Worm (Caenorhabditis elegans) whole organism, young adult: ENCODE results near the gene tag-196.
A peak's percentile ranks its signal among the peaks of the same experiment; 100 is the strongest.

ENCODE experiments used
- B0019.2 ChIP-seq: fragments of 200-800 bp; sonication (Bioruptor generic); conservative IDR thresholded peaks from 2 replicates; pipeline ENCODE4 v1.3.6; 2022; ENCODE audit warnings: missing genetic modification reagents, missing genetic modification characterization, missing compliant biosample characterization
- C06A6.2 ChIP-seq: fragments of 200-800 bp; sonication (Bioruptor generic); conservative IDR thresholded peaks from 2 replicates; pipeline ENCODE4 v1.3.6; 2022; ENCODE audit warnings: missing genetic modification characterization, missing compliant biosample characterization
- D2030.7 ChIP-seq: fragments of 200-800 bp; sonication (Bioruptor generic); IDR thresholded peaks from 2 replicates; pipeline ENCODE4 v1.3.6; 2022; ENCODE audit warnings: missing genetic modification reagents, missing genetic modification characterization, missing compliant biosample characterization
- F10E7.11 ChIP-seq: sonication (generic microtip); optimal IDR thresholded peaks from 2 replicates; lab custom pipeline; 2017; ENCODE audit warnings: mild to moderate bottlenecking, missing genetic modification characterization, moderate library complexity, missing compliant biosample characterization
- F33H1.4 ChIP-seq: fragments of 200-800 bp; sonication (Bioruptor generic); IDR thresholded peaks from 2 replicates; pipeline ENCODE4 v1.3.6; 2022; ENCODE audit warnings: missing genetic modification reagents, missing genetic modification characterization, missing compliant biosample characterization
- F52B5.7 ChIP-seq: sonication (generic microtip); optimal IDR thresholded peaks from 2 replicates; lab custom pipeline; 2016; ENCODE audit warnings: mild to moderate bottlenecking, missing genetic modification characterization, missing compliant biosample characterization
- F57C9.4 ChIP-seq: sonication (generic microtip); optimal IDR thresholded peaks from 2 replicates; lab custom pipeline; 2017; ENCODE audit warnings: mild to moderate bottlenecking, missing genetic modification characterization, missing compliant biosample characterization
- Y53F4B.3 ChIP-seq: fragments of 200-800 bp; sonication (Bioruptor generic); IDR thresholded peaks from 2 replicates; pipeline ENCODE4 v1.3.6; 2022; ENCODE audit warnings: missing genetic modification reagents, missing genetic modification characterization, missing compliant biosample characterization
- Y79H2A.3 ChIP-seq: fragments of 200-800 bp; sonication (Bioruptor generic); conservative IDR thresholded peaks from 2 replicates; pipeline ENCODE4 v1.3.6; 2022; ENCODE audit warnings: missing genetic modification reagents, missing genetic modification characterization, missing compliant biosample characterization
- ZK185.1 ChIP-seq: sonication (generic microtip); optimal IDR thresholded peaks from 2 replicates; lab custom pipeline; 2016; ENCODE audit warnings: mild to moderate bottlenecking, missing genetic modification characterization, missing compliant biosample characterization; ENCODE audit not compliant: poor library complexity, severe bottlenecking
- attf-6 ChIP-seq: fragments of 200-800 bp; sonication (Bioruptor generic); IDR thresholded peaks from 2 replicates; pipeline ENCODE4 v1.3.6; 2022; ENCODE audit warnings: missing genetic modification reagents, missing genetic modification characterization, missing compliant biosample characterization
- cebp-1 ChIP-seq, 2 experiments: fragments of 200-800 bp in 1 of 2; sonication (Bioruptor generic) in 1 of 2; sonication (generic microtip) in 1 of 2; IDR thresholded peaks in 1 of 2; optimal IDR thresholded peaks in 1 of 2; 2 replicates each; pipeline versions ENCODE4 v1.3.6 to Lab custom; 2017 to 2022; ENCODE audit warnings: missing compliant biosample characterization in 2 of 2, missing genetic modification characterization in 2 of 2, mild to moderate bottlenecking in 1 of 2, missing genetic modification reagents in 1 of 2, moderate library complexity in 1 of 2
- cebp-2 ChIP-seq: fragments of 200-800 bp; sonication (Bioruptor generic); IDR thresholded peaks from 2 replicates; pipeline ENCODE4 v1.3.6; 2022; ENCODE audit warnings: missing genetic modification characterization, missing compliant biosample characterization
- ceh-27 ChIP-seq: fragments of 200-800 bp; sonication (Bioruptor generic); optimal IDR thresholded peaks from 2 replicates; lab custom pipeline; 2018; ENCODE audit warnings: mild to moderate bottlenecking, missing genetic modification characterization, moderate library complexity, missing compliant biosample characterization
- ceh-91 ChIP-seq: fragments of 200-800 bp; sonication (Bioruptor generic); IDR thresholded peaks from 2 replicates; pipeline ENCODE4 v1.3.6; 2022; ENCODE audit warnings: missing genetic modification reagents, missing genetic modification characterization, missing compliant biosample characterization
- die-1 ChIP-seq: sonication (generic microtip); optimal IDR thresholded peaks from 2 replicates; lab custom pipeline; 2016; ENCODE audit warnings: missing genotype, mild to moderate bottlenecking, missing genetic modification characterization, missing compliant biosample characterization
- dpff-1 ChIP-seq: sonication (generic microtip); optimal IDR thresholded peaks from 2 replicates; lab custom pipeline; 2017; ENCODE audit warnings: mild to moderate bottlenecking, missing genetic modification characterization, missing compliant biosample characterization
- egl-18 ChIP-seq: fragments of 200-800 bp; sonication (Bioruptor generic); IDR thresholded peaks from 2 replicates; pipeline ENCODE4 v1.3.6; 2022; ENCODE audit warnings: missing genetic modification reagents, missing genetic modification characterization, missing compliant biosample characterization
- egl-44 ChIP-seq: fragments of 200-800 bp; sonication (Bioruptor generic); IDR thresholded peaks from 2 replicates; pipeline ENCODE4 v1.3.6; 2022; ENCODE audit warnings: missing genetic modification reagents, missing genetic modification characterization, missing compliant biosample characterization
- ets-4 ChIP-seq: fragments of 200-800 bp; sonication (Bioruptor generic); optimal IDR thresholded peaks from 2 replicates; lab custom pipeline; 2018; ENCODE audit warnings: mild to moderate bottlenecking, missing genetic modification characterization, missing compliant biosample characterization
- fkh-3 ChIP-seq: sonication (generic microtip); optimal IDR thresholded peaks from 2 replicates; lab custom pipeline; 2016; ENCODE audit warnings: mild to moderate bottlenecking, missing genetic modification characterization, missing compliant biosample characterization
- gei-17 ChIP-seq: fragments of 200-800 bp; sonication (Bioruptor generic); optimal IDR thresholded peaks from 2 replicates; lab custom pipeline; 2018; ENCODE audit warnings: mild to moderate bottlenecking, missing genetic modification characterization, missing compliant biosample characterization
- hlh-12 ChIP-seq: sonication (generic microtip); optimal IDR thresholded peaks from 2 replicates; lab custom pipeline; 2016; ENCODE audit warnings: missing genetic modification characterization, missing compliant biosample characterization
- hlh-26 ChIP-seq: fragments of 200-800 bp; sonication (Bioruptor generic); conservative IDR thresholded peaks from 2 replicates; pipeline ENCODE4 v1.3.6; 2022; ENCODE audit warnings: missing genetic modification reagents, missing genetic modification characterization, missing compliant biosample characterization
- hmg-1.2 ChIP-seq: fragments of 200-800 bp; sonication (Bioruptor generic); IDR thresholded peaks from 2 replicates; pipeline ENCODE4 v1.3.6; 2022; ENCODE audit warnings: missing genetic modification reagents, missing genetic modification characterization, missing compliant biosample characterization
- hrde-1 ChIP-seq: sonication (generic microtip); optimal IDR thresholded peaks from 2 replicates; lab custom pipeline; 2016; ENCODE audit warnings: missing genetic modification characterization, mild to moderate bottlenecking, missing compliant biosample characterization, moderate library complexity, missing genotype, missing genetic modification reagents, borderline replicate concordance
- hsf-1 ChIP-seq: fragments of 200-800 bp; sonication (Bioruptor generic); IDR thresholded peaks from 2 replicates; pipeline ENCODE4 v1.3.6; 2022; ENCODE audit warnings: missing genetic modification reagents, missing genetic modification characterization, missing compliant biosample characterization
- lin-40 ChIP-seq: sonication (generic microtip); optimal IDR thresholded peaks from 2 replicates; lab custom pipeline; 2016; ENCODE audit warnings: missing genetic modification characterization, mild to moderate bottlenecking, missing compliant biosample characterization, missing genotype, missing genetic modification reagents
- lin-54 ChIP-seq: fragments of 200-800 bp; sonication (Bioruptor generic); optimal IDR thresholded peaks from 2 replicates; lab custom pipeline; 2018; ENCODE audit warnings: mild to moderate bottlenecking, missing genetic modification characterization, missing compliant biosample characterization
- lir-1 ChIP-seq: fragments of 200-800 bp; sonication (Bioruptor generic); conservative IDR thresholded peaks from 2 replicates; pipeline ENCODE4 v1.3.6; 2022; ENCODE audit warnings: missing genetic modification reagents, missing genetic modification characterization, missing compliant biosample characterization
- madf-10 ChIP-seq: sonication (generic microtip); optimal IDR thresholded peaks from 2 replicates; lab custom pipeline; 2016; ENCODE audit warnings: mild to moderate bottlenecking, missing genetic modification characterization, missing compliant biosample characterization
- madf-3 ChIP-seq: fragments of 200-800 bp; sonication (Bioruptor generic); IDR thresholded peaks from 2 replicates; pipeline ENCODE4 v1.3.6; 2022; ENCODE audit warnings: missing genetic modification reagents, missing genetic modification characterization, missing compliant biosample characterization
- mcd-1 ChIP-seq: fragments of 200-800 bp; sonication (Bioruptor generic); IDR thresholded peaks from 2 replicates; pipeline ENCODE4 v1.3.6; 2022; ENCODE audit warnings: missing genetic modification reagents, missing genetic modification characterization, missing compliant biosample characterization
- mel-28 ChIP-seq: sonication (generic microtip); optimal IDR thresholded peaks from 2 replicates; lab custom pipeline; 2016; ENCODE audit warnings: borderline replicate concordance, mild to moderate bottlenecking, missing genetic modification characterization, missing compliant biosample characterization
- nfya-1 ChIP-seq: sonication (generic microtip); optimal IDR thresholded peaks from 2 replicates; lab custom pipeline; 2017; ENCODE audit warnings: antibody characterized with exemption, missing compliant biosample characterization, missing genetic modification characterization, borderline replicate concordance; ENCODE audit not compliant: insufficient read depth
- nfyb-1 ChIP-seq: fragments of 200-800 bp; sonication (Bioruptor generic); IDR thresholded peaks from 2 replicates; pipeline ENCODE4 v1.3.6; 2022; ENCODE audit warnings: missing genetic modification reagents, missing genetic modification characterization, missing compliant biosample characterization
- nhr-120 ChIP-seq: fragments of 200-800 bp; sonication (Bioruptor generic); IDR thresholded peaks from 2 replicates; pipeline ENCODE4 v1.3.6; 2022; ENCODE audit warnings: missing genetic modification characterization, missing compliant biosample characterization
- nhr-80 ChIP-seq: sonication (generic microtip); optimal IDR thresholded peaks from 2 replicates; lab custom pipeline; 2016; ENCODE audit warnings: missing genetic modification characterization, missing compliant biosample characterization
- nhr-90 ChIP-seq: sonication (generic microtip); optimal IDR thresholded peaks from 2 replicates; lab custom pipeline; 2016; ENCODE audit warnings: missing genotype, mild to moderate bottlenecking, missing genetic modification characterization, missing compliant biosample characterization
- pbrm-1 ChIP-seq: fragments of 200-800 bp; sonication (Bioruptor generic); IDR thresholded peaks from 2 replicates; pipeline ENCODE4 v1.3.6; 2022; ENCODE audit warnings: missing genetic modification reagents, missing genetic modification characterization, missing compliant biosample characterization
- pha-4 ChIP-seq: fragments of 150-350 bp; sonication (generic microtip); optimal IDR thresholded peaks from 2 replicates; lab custom pipeline; 2014; ENCODE audit warnings: missing biosample characterization, missing genetic modification reagents, missing genetic modification characterization
- rcor-1 ChIP-seq: fragments of 200-800 bp; sonication (Bioruptor generic); IDR thresholded peaks from 2 replicates; pipeline ENCODE4 v1.3.6; 2022; ENCODE audit warnings: missing genetic modification reagents, missing genetic modification characterization, missing compliant biosample characterization
- snpc-4 ChIP-seq, 5 experiments: fragments of 150-350 bp in 1 of 5; sonication (generic microtip) in 4 of 5; optimal IDR thresholded peaks; 2 replicates each; lab custom pipeline; 2014 to 2018; ENCODE audit warnings: missing genetic modification characterization in 5 of 5, missing biosample characterization in 3 of 5, antibody characterized with exemption in 2 of 5, mild to moderate bottlenecking in 2 of 5, missing compliant biosample characterization in 2 of 5, missing genotype in 2 of 5, moderate library complexity in 2 of 5, missing genetic modification reagents in 1 of 5
- sptf-2 ChIP-seq: fragments of 200-800 bp; sonication (Bioruptor generic); optimal IDR thresholded peaks from 2 replicates; lab custom pipeline; 2018; ENCODE audit warnings: mild to moderate bottlenecking, missing genetic modification characterization, missing compliant biosample characterization
- tlf-1 ChIP-seq: fragments of 200-800 bp; sonication (Bioruptor generic); optimal IDR thresholded peaks from 2 replicates; lab custom pipeline; 2018; ENCODE audit warnings: mild to moderate bottlenecking, missing genetic modification characterization, missing compliant biosample characterization
- unc-130 ChIP-seq: sonication (generic microtip); optimal IDR thresholded peaks from 2 replicates; lab custom pipeline; 2016; ENCODE audit warnings: missing genetic modification reagents, missing genetic modification characterization, missing compliant biosample characterization
- ztf-28 ChIP-seq: fragments of 200-800 bp; sonication (Bioruptor generic); IDR thresholded peaks from 2 replicates; pipeline ENCODE4 v1.3.6; 2022; ENCODE audit warnings: missing genetic modification reagents, missing genetic modification characterization, missing compliant biosample characterization

tag-196 gene

DNA sequence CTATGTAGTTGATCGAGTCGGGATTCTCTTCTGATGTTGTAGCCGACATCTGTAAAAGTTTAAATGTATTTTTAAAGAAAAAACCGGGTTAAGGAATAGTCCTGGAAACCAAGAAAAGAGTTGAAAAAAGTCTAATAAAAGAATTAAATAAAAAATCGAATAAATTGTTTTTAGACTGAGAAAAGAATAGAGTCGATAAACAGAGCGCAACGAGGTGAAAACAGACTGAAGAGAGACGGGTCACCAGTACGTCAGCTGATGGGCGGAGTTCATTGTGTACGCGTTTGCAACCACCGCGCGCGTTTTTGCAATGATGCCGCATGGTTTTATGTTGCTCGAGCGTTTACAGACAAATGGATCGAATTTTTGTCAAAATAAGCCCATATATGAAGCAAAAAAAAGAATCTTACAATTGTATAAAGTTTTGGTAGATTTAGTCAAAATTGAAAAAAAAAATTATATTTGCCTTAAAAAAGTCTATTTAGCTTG is 36.6 kb downstream of the tag-196 start, which contains the start of gene atg-18 (continued):
- peak; percentile 11 for TF ChIP-seq ZK185.1 (tag; lab: Kevin White, UChicago)
- TF ChIP-seq ceh-27, result no peak
- 0 out of 2 replicates have a peak, but pooled peaks have one; percentile 15 for TF ChIP-seq cebp-1 (GFP tag; IDR thresholded peaks at IDR 0.05; lab: Robert Waterston, UW)
- no peak for TF ChIP-seq cebp-1 (tag; optimal IDR thresholded peaks at IDR 0.05; lab: Kevin White, UChicago)
- TF ChIP-seq F33H1.4 (GFP tag; lab: Robert Waterston, UW), result no peak
- TF ChIP-seq nhr-90 (tag; lab: Kevin White, UChicago), result no peak
- no peak for TF ChIP-seq hlh-12 (tag; lab: Kevin White, UChicago)
- no peak for TF ChIP-seq dpff-1 (tag; lab: Kevin White, UChicago)
- TF ChIP-seq hlh-26, result no peak
- no peak for TF ChIP-seq B0019.2 (GFP tag; lab: Robert Waterston, UW)
- TF ChIP-seq die-1, result no peak
- TF ChIP-seq gei-17, result no peak
- TF ChIP-seq nhr-120, result no peak
- TF ChIP-seq pha-4 (tag; lab: Kevin White, UChicago), result peak; percentile 26
- no peak for TF ChIP-seq madf-3 (GFP tag; lab: Robert Waterston, UW)
- TF ChIP-seq F10E7.11 (tag; lab: Kevin White, UChicago), result no peak
- TF ChIP-seq Y53F4B.3 (GFP tag; lab: Robert Waterston, UW), result no peak
- TF ChIP-seq nfya-1 (tag; lab: Kevin White, UChicago), result no peak
- TF ChIP-seq lin-40 (tag; lab: Kevin White, UChicago), result no peak
- no peak for TF ChIP-seq egl-18 (GFP tag; lab: Robert Waterston, UW)
- peak; percentile 78 for TF ChIP-seq madf-10 (tag; lab: Kevin White, UChicago)
- no peak for TF ChIP-seq mel-28 (tag; lab: Kevin White, UChicago)
- TF ChIP-seq cebp-2 (GFP tag; lab: Robert Waterston, UW), result no peak
- no peak for TF ChIP-seq egl-44 (GFP tag; lab: Robert Waterston, UW)
- no peak for TF ChIP-seq ets-4 (GFP tag; lab: Kevin White, UChicago)
- no peak for TF ChIP-seq ceh-91
- no peak for TF ChIP-seq F52B5.7 (tag; lab: Kevin White, UChicago)
- TF ChIP-seq ztf-28, result no peak
- TF ChIP-seq pbrm-1 (GFP tag; lab: Robert Waterston, UW), result peak; percentile 68
- peak; percentile 66; the same call in 1 of the 2 replicates for TF ChIP-seq nfyb-1 (GFP tag; lab: Robert Waterston, UW)
- TF ChIP-seq lin-54, result no peak
- TF ChIP-seq hsf-1 (GFP tag; lab: Robert Waterston, UW), result no peak
- no peak for TF ChIP-seq unc-130 (GFP tag; lab: Kevin White, UChicago)
- TF ChIP-seq lir-1 (GFP tag; lab: Robert Waterston, UW), result 0 out of 2 replicates have a peak, but pooled peaks have one; percentile 16
- no peak for TF ChIP-seq attf-6 (GFP tag; lab: Robert Waterston, UW)
- TF ChIP-seq D2030.7, result no peak
- TF ChIP-seq mcd-1 (GFP tag; lab: Robert Waterston, UW), result no peak; the same call in 1 of the 2 replicates
- TF ChIP-seq C06A6.2 (GFP tag; lab: Robert Waterston, UW), result no peak
- TF ChIP-seq F57C9.4, result no peak
- no peak; the same call in 1 of the 2 replicates for TF ChIP-seq rcor-1 (GFP tag; lab: Robert Waterston, UW)
- no peak for TF ChIP-seq Y79H2A.3
- TF ChIP-seq snpc-4 (GFP tag; optimal IDR thresholded peaks at IDR 0.05; lab: Kevin White, UChicago), result no peak
- peak in 1 of 4 experiments; percentile 26 for TF ChIP-seq snpc-4 (tag; optimal IDR thresholded peaks at IDR 0.05; lab: Kevin White, UChicago)
- peak; percentile 31; the same call in 1 of the 2 replicates for TF ChIP-seq hmg-1.2
- TF ChIP-seq tlf-1, result no peak
- no peak for TF ChIP-seq sptf-2 (GFP tag; lab: Kevin White, UChicago)
- TF ChIP-seq hrde-1 (tag; lab: Kevin White, UChicago), result no peak
- no peak for TF ChIP-seq fkh-3 (tag; lab: Kevin White, UChicago)
- TF ChIP-seq nhr-80, result peak; percentile 82
